Worm (Caenorhabditis elegans) whole organism, L2 larva: ENCODE data around the gene myo-5.

Experiments used
- C34F6.9 ChIP-seq: fragments of 150-350 bp; optimal IDR thresholded peaks from 2 replicates; lab custom pipeline; 2014; ENCODE audit warnings: missing biosample characterization, missing genetic modification characterization
- F13H6.1 ChIP-seq: sonication (generic microtip); optimal IDR thresholded peaks from 2 replicates; lab custom pipeline; 2016; ENCODE audit warnings: missing genetic modification characterization, missing compliant biosample characterization
- R02D3.7 ChIP-seq: fragments of 150-350 bp; optimal IDR thresholded peaks from 2 replicates; lab custom pipeline; 2014; ENCODE audit warnings: missing biosample characterization, missing genetic modification characterization
- Y55F3AM.14 ChIP-seq: fragments of 200-800 bp; sonication (Bioruptor generic); optimal IDR thresholded peaks from 2 replicates; lab custom pipeline; 2018; ENCODE audit warnings: mild to moderate bottlenecking, missing genetic modification characterization, missing compliant biosample characterization
- ZK546.5 ChIP-seq: sonication (generic microtip); optimal IDR thresholded peaks from 2 replicates; lab custom pipeline; 2017; ENCODE audit warnings: missing biosample characterization, missing genetic modification characterization
- alr-1 ChIP-seq: fragments of 150-350 bp; optimal IDR thresholded peaks from 2 replicates; lab custom pipeline; 2014; ENCODE audit warnings: missing biosample characterization, missing genetic modification characterization
- aly-2 ChIP-seq: fragments of 150-350 bp; optimal IDR thresholded peaks from 2 replicates; lab custom pipeline; 2014; ENCODE audit warnings: missing biosample characterization, missing genetic modification characterization
- ama-1 ChIP-seq: fragments of 150-350 bp; optimal IDR thresholded peaks from 2 replicates; lab custom pipeline; 2018; ENCODE audit warnings: inconsistent platforms
- blmp-1 ChIP-seq: sonication (generic microtip); optimal IDR thresholded peaks from 2 replicates; lab custom pipeline; 2017; ENCODE audit warnings: missing genetic modification characterization, mild to moderate bottlenecking, missing compliant biosample characterization, antibody characterized with exemption, moderate library complexity; ENCODE audit not compliant: insufficient read depth
- ceh-82 ChIP-seq: fragments of 150-350 bp; optimal IDR thresholded peaks from 2 replicates; lab custom pipeline; 2014; ENCODE audit warnings: missing biosample characterization, missing genetic modification characterization
- crh-2 ChIP-seq: sonication (generic microtip); optimal IDR thresholded peaks from 2 replicates; lab custom pipeline; 2017; ENCODE audit warnings: missing biosample characterization, missing genetic modification characterization
- egl-27 ChIP-seq: sonication (generic microtip); optimal IDR thresholded peaks from 3 replicates; lab custom pipeline; 2017; ENCODE audit warnings: missing biosample characterization, missing genetic modification reagents, missing genetic modification characterization
- elt-1 ChIP-seq: fragments of 150-350 bp; optimal IDR thresholded peaks from 2 replicates; lab custom pipeline; 2014; ENCODE audit warnings: missing biosample characterization, missing genetic modification characterization
- elt-3 ChIP-seq: sonication (generic microtip); optimal IDR thresholded peaks from 2 replicates; lab custom pipeline; 2017; ENCODE audit warnings: missing biosample characterization, missing genetic modification characterization
- fos-1 ChIP-seq: fragments of 150-350 bp; optimal IDR thresholded peaks from 2 replicates; lab custom pipeline; 2014; ENCODE audit warnings: missing biosample characterization, missing genetic modification characterization
- lin-11 ChIP-seq: fragments of 150-350 bp; sonication (generic microtip); optimal IDR thresholded peaks from 2 replicates; lab custom pipeline; 2014; ENCODE audit warnings: missing biosample characterization, missing genetic modification characterization, inconsistent platforms, mixed read lengths
- lin-13 ChIP-seq: fragments of 150-350 bp; optimal IDR thresholded peaks from 2 replicates; lab custom pipeline; 2014; ENCODE audit warnings: missing biosample characterization, missing genetic modification reagents, missing genetic modification characterization
- lin-39 ChIP-seq: fragments of 150-350 bp; optimal IDR thresholded peaks from 2 replicates; lab custom pipeline; 2014; ENCODE audit warnings: missing biosample characterization, missing genetic modification reagents, missing genetic modification characterization
- lsy-2 ChIP-seq, 2 experiments: fragments of 150-350 bp in 1 of 2; sonication (generic microtip) in 1 of 2; optimal IDR thresholded peaks; 2 replicates each; lab custom pipeline; 2014 to 2017; ENCODE audit warnings: missing biosample characterization in 2 of 2, missing genetic modification characterization in 2 of 2
- mab-5 ChIP-seq: fragments of 150-350 bp; optimal IDR thresholded peaks from 2 replicates; lab custom pipeline; 2014; ENCODE audit warnings: missing biosample characterization, missing genetic modification characterization
- mbf-1 ChIP-seq: sonication (generic microtip); optimal IDR thresholded peaks from 2 replicates; lab custom pipeline; 2017; ENCODE audit warnings: missing biosample characterization, missing genetic modification characterization
- mdl-1 ChIP-seq, 2 experiments: fragments of 150-350 bp in 1 of 2; sonication (generic microtip) in 1 of 2; optimal IDR thresholded peaks; 2 replicates each; lab custom pipeline; 2017; ENCODE audit warnings: missing biosample characterization in 2 of 2, missing genetic modification characterization in 2 of 2
- nhr-10 ChIP-seq: sonication (generic microtip); optimal IDR thresholded peaks from 2 replicates; lab custom pipeline; 2017; ENCODE audit warnings: missing biosample characterization, missing genetic modification characterization
- nhr-11 ChIP-seq: fragments of 150-350 bp; optimal IDR thresholded peaks from 2 replicates; lab custom pipeline; 2014; ENCODE audit warnings: missing biosample characterization, missing genetic modification characterization
- nhr-12 ChIP-seq: fragments of 150-350 bp; optimal IDR thresholded peaks from 2 replicates; lab custom pipeline; 2014; ENCODE audit warnings: missing biosample characterization, missing genetic modification characterization
- nhr-129 ChIP-seq: fragments of 150-350 bp; optimal IDR thresholded peaks from 2 replicates; lab custom pipeline; 2014; ENCODE audit warnings: missing biosample characterization, missing genetic modification characterization
- nhr-21 ChIP-seq: fragments of 150-350 bp; optimal IDR thresholded peaks from 2 replicates; lab custom pipeline; 2014; ENCODE audit warnings: missing biosample characterization, missing genetic modification characterization
- nhr-237 ChIP-seq: fragments of 150-350 bp; optimal IDR thresholded peaks from 2 replicates; lab custom pipeline; 2014; ENCODE audit warnings: missing biosample characterization, missing genetic modification characterization
- nhr-25 ChIP-seq: fragments of 150-350 bp; sonication (generic microtip); optimal IDR thresholded peaks from 3 replicates; lab custom pipeline; 2014; ENCODE audit warnings: missing biosample characterization, missing genetic modification characterization
- nhr-6 ChIP-seq: fragments of 150-350 bp; optimal IDR thresholded peaks from 2 replicates; lab custom pipeline; 2014; ENCODE audit warnings: missing biosample characterization, missing genetic modification characterization
- nhr-77 ChIP-seq: fragments of 150-350 bp; optimal IDR thresholded peaks from 2 replicates; lab custom pipeline; 2014; ENCODE audit warnings: missing biosample characterization, missing genetic modification characterization
- peb-1 ChIP-seq: fragments of 150-350 bp; optimal IDR thresholded peaks from 2 replicates; lab custom pipeline; 2014; ENCODE audit warnings: missing biosample characterization, missing genetic modification characterization
- sem-4 ChIP-seq: fragments of 150-350 bp; optimal IDR thresholded peaks from 2 replicates; lab custom pipeline; 2014; ENCODE audit warnings: missing biosample characterization, missing genetic modification reagents, missing genetic modification characterization
- skn-1 ChIP-seq: sonication (generic microtip); optimal IDR thresholded peaks from 2 replicates; lab custom pipeline; 2017; ENCODE audit warnings: missing biosample characterization, missing genetic modification characterization
- sma-3 ChIP-seq: sonication (generic microtip); optimal IDR thresholded peaks from 2 replicates; lab custom pipeline; 2016; ENCODE audit warnings: missing genetic modification reagents, missing genetic modification characterization, missing compliant biosample characterization
- sma-9 ChIP-seq, 2 experiments: fragments of 150-350 bp in 1 of 2; sonication (generic microtip) in 1 of 2; optimal IDR thresholded peaks; 2 replicates each; lab custom pipeline; 2014 to 2016; ENCODE audit warnings: missing genetic modification characterization in 2 of 2, mild to moderate bottlenecking in 1 of 2, missing biosample characterization in 1 of 2, missing compliant biosample characterization in 1 of 2, missing genetic modification reagents in 1 of 2, moderate library complexity in 1 of 2
- snpc-4 ChIP-seq: fragments of 150-350 bp; optimal IDR thresholded peaks from 2 replicates; lab custom pipeline; 2014; ENCODE audit warnings: missing biosample characterization, missing genetic modification characterization
- unc-39 ChIP-seq: fragments of 150-350 bp; optimal IDR thresholded peaks from 2 replicates; lab custom pipeline; 2014; ENCODE audit warnings: missing biosample characterization, missing genetic modification characterization
- unc-55 ChIP-seq: fragments of 150-350 bp; sonication (generic microtip); optimal IDR thresholded peaks from 3 replicates; lab custom pipeline; 2014; ENCODE audit warnings: missing biosample characterization, missing genetic modification reagents, missing genetic modification characterization
- unc-62 ChIP-seq: fragments of 150-350 bp; optimal IDR thresholded peaks from 2 replicates; lab custom pipeline; 2014; ENCODE audit warnings: missing biosample characterization, missing genetic modification reagents, missing genetic modification characterization
- zag-1 ChIP-seq: fragments of 150-350 bp; optimal IDR thresholded peaks from 2 replicates; lab custom pipeline; 2014; ENCODE audit warnings: missing biosample characterization, missing genetic modification characterization
- ztf-1 ChIP-seq: fragments of 200-800 bp; sonication (Bioruptor generic); conservative IDR thresholded peaks from 2 replicates; pipeline ENCODE4 v1.3.6; 2022; ENCODE audit warnings: missing genetic modification characterization, missing compliant biosample characterization
- ztf-11 ChIP-seq: sonication (generic microtip); optimal IDR thresholded peaks from 2 replicates; lab custom pipeline; 2017; ENCODE audit warnings: missing biosample characterization, missing genetic modification characterization
- ztf-4 ChIP-seq: fragments of 150-350 bp; optimal IDR thresholded peaks from 2 replicates; lab custom pipeline; 2014; ENCODE audit warnings: missing biosample characterization, missing genetic modification characterization

myo-5 gene

DNA sequence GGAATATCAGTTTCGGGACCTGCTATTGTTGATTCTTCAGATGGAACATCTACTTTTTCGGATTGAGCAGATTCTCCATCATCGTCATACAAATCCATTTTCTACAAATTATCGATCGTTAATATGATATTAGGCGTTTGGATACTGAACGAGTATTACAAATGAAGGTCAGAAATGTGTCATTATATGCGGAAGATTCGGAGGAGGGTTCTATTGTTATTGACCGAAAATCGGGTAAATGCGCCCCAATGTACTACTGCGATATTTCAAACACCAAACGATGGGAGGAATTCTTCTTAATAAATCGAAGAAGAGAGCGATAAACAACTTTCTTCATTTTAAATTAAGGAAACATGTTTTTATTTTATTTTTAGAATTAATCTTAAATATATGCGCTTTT, 20.5 kb downstream of the myo-5 start, which contains the start of gene spr-1:
spr-1 (minus strand) TSS at position 101 of the 400 bp plus-strand sequence.
- no peak for TF ChIP-seq ceh-82
- TF ChIP-seq Y55F3AM.14 (GFP tag; lab: Kevin White, UChicago) = no peak
- no peak for TF ChIP-seq lin-13 (GFP tag; lab: Kevin White, UChicago)
- TF ChIP-seq nhr-129 (tag; lab: Kevin White, UChicago) = no peak
- TF ChIP-seq nhr-237 (tag; lab: Kevin White, UChicago) = no peak
- TF ChIP-seq, all 48 proteins: peak for 0

DNA sequence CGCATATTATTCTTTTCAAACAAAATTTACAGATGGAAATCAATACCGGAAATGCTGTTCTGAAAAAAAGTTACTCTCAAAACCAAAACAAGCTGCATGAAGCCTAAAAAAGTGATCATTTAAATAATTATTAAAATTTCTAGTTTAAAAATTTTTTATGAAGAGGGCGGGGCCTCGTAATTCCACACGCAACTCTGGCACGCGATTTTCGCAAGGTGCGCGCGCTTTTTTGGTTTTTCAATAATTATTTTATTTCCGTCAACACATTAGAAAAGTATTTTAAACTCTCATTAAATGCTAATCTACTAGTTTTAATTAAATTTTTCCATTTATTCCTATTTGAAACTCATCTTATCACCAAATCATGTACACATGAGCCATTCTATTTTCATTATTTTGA, 20.9 kb downstream of the myo-5 start:
- no peak for TF ChIP-seq sma-9 (GFP tag; optimal IDR thresholded peaks at IDR 0.05; lab: Kevin White, UChicago)
- TF ChIP-seq sma-9 (tag; optimal IDR thresholded peaks at IDR 0.05; lab: Kevin White, UChicago) = no peak
- no peak for TF ChIP-seq mab-5 (tag; lab: Kevin White, UChicago)
- TF ChIP-seq R02D3.7 = no peak
- no peak for TF ChIP-seq snpc-4
- no peak for TF ChIP-seq nhr-21
- TF ChIP-seq nhr-129 (tag; lab: Kevin White, UChicago) = no peak
- TF ChIP-seq ztf-1 (GFP tag; lab: Robert Waterston, UW) = no peak
- no peak for TF ChIP-seq elt-1 (tag; lab: Kevin White, UChicago)
- TF ChIP-seq nhr-77 (tag; lab: Kevin White, UChicago) = no peak
- no peak for TF ChIP-seq F13H6.1 (tag; lab: Kevin White, UChicago)
- no peak for TF ChIP-seq aly-2
- TF ChIP-seq alr-1 (tag; lab: Kevin White, UChicago) = no peak
- no peak for TF ChIP-seq nhr-6 (tag; lab: Kevin White, UChicago)
- TF ChIP-seq nhr-11 (tag; lab: Kevin White, UChicago) = no peak
- no peak for TF ChIP-seq ceh-82
- no peak for TF ChIP-seq nhr-12 (tag; lab: Kevin White, UChicago)
- TF ChIP-seq elt-3 = no peak
- TF ChIP-seq ztf-4 (tag; lab: Kevin White, UChicago) = no peak
- TF ChIP-seq C34F6.9 (tag; lab: Kevin White, UChicago) = no peak
- TF ChIP-seq mdl-1 (tag; optimal IDR thresholded peaks at IDR 0.05; lab: Kevin White, UChicago) = no peak
- TF ChIP-seq, all 48 proteins: peak for 0

DNA sequence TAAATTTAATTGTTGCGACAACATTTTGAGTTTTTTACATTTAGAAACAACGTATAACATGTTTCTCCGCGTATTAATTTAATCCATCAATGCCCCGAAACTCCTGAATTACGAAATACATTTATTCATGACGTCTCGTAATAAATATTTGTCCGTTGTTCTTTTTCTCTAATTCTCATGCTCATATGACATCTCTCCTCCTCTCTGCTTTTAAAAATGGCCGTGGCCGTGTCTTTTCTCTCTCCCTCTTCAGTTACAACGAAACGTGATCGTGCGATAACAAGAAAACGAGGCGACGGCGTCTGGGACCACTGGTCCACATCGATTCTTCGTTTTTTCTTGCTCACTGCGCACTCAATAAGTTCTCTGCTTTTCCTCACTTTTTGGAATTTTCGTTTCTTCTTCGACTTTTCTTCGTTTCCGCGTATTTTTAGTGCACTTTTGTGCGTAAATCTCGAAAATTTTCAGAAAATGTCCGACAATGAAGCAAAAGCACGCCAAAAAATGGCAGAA, 21.4 kb downstream of the myo-5 start, which contains the start of gene snap-1:
snap-1 (plus strand) TSS at position 463 of the 513 bp plus-strand sequence.
- peak in 1 of 2 experiments; percentile 61 for TF ChIP-seq mdl-1 (tag; optimal IDR thresholded peaks at IDR 0.05; lab: Kevin White, UChicago)
- no peak for TF ChIP-seq R02D3.7
- TF ChIP-seq ZK546.5 (tag; lab: Kevin White, UChicago) = no peak
- no peak for TF ChIP-seq nhr-12 (tag; lab: Kevin White, UChicago)
- TF ChIP-seq lsy-2 (tag; optimal IDR thresholded peaks at IDR 0.05; lab: Kevin White, UChicago) = peak in 1 of 2 experiments; percentile 64
- TF ChIP-seq egl-27 = peak; percentile 14
- TF ChIP-seq ztf-11 (tag; lab: Kevin White, UChicago) = no peak
- no peak for TF ChIP-seq blmp-1 (tag; lab: Kevin White, UChicago)
- TF ChIP-seq nhr-129 (tag; lab: Kevin White, UChicago) = peak; percentile 70
- no peak for TF ChIP-seq ztf-1 (GFP tag; lab: Robert Waterston, UW)
- no peak for TF ChIP-seq sma-3 (GFP tag; lab: Kevin White, UChicago)
- TF ChIP-seq sma-9 (GFP tag; optimal IDR thresholded peaks at IDR 0.05; lab: Kevin White, UChicago) = peak; percentile 70
- TF ChIP-seq sma-9 (tag; optimal IDR thresholded peaks at IDR 0.05; lab: Kevin White, UChicago) = no peak
- peak; percentile 26 for TF ChIP-seq ztf-4 (tag; lab: Kevin White, UChicago)
- TF ChIP-seq mbf-1 (tag; lab: Kevin White, UChicago) = no peak
- no peak for TF ChIP-seq alr-1 (tag; lab: Kevin White, UChicago)
- no peak for TF ChIP-seq lin-11 (tag; lab: Kevin White, UChicago)
- TF ChIP-seq peb-1 (tag; lab: Kevin White, UChicago) = no peak
- no peak for TF ChIP-seq sem-4 (tag; lab: Kevin White, UChicago)
- no peak for TF ChIP-seq unc-39
- no peak for TF ChIP-seq lin-13 (GFP tag; lab: Kevin White, UChicago)
- no peak for TF ChIP-seq elt-3
- TF ChIP-seq zag-1 (tag; lab: Kevin White, UChicago) = peak; percentile 76
- TF ChIP-seq mab-5 (tag; lab: Kevin White, UChicago) = peak; percentile 55
- peak; percentile 92 for TF ChIP-seq C34F6.9 (tag; lab: Kevin White, UChicago)
- peak; percentile 49 for TF ChIP-seq F13H6.1 (tag; lab: Kevin White, UChicago)
- peak; percentile 62 for TF ChIP-seq unc-55 (GFP tag; lab: Kevin White, UChicago)
- TF ChIP-seq ama-1 (lab: Kevin White, UChicago) = peak; percentile 26
- peak; percentile 45 for TF ChIP-seq crh-2
- TF ChIP-seq lin-39 (tag; lab: Kevin White, UChicago) = no peak
- peak; percentile 16 for TF ChIP-seq nhr-21
- TF ChIP-seq skn-1 (tag; lab: Kevin White, UChicago) = no peak
- TF ChIP-seq fos-1 = peak; percentile 48
- no peak for TF ChIP-seq nhr-10
- TF ChIP-seq nhr-25 (tag; lab: Kevin White, UChicago) = peak; percentile 2
- TF ChIP-seq snpc-4 = peak; percentile 47
- peak; percentile 35 for TF ChIP-seq aly-2
- no peak for TF ChIP-seq unc-62 (GFP tag; lab: Kevin White, UChicago)
